Worm (Caenorhabditis elegans): ENCODE results near the gene Y43F8B.24.

Y43F8B.24 gene

ce11 chrV:19468083-19468482 lies 10.9 kb downstream of the Y43F8B.24 start, which contains the start of gene Y43F8B.12:
TSS of gene Y43F8B.12 (plus strand) at chrV:19468383.
- no peak for TF ChIP-seq B0310.2 (tag; optimal IDR thresholded peaks at IDR 0.05)
- TF ChIP-seq ets-7 (tag; optimal IDR thresholded peaks at IDR 0.05): no peak

ce11 chrV:19470385-19470784 lies 13.2 kb downstream of the Y43F8B.24 start, which contains the start of gene Y43F8B.11:
TSS of gene Y43F8B.11 (plus strand) at chrV:19470685.
- TF ChIP-seq tbx-11 (GFP tag; IDR thresholded peaks at IDR 0.05) (no peak), ama-1 (optimal IDR thresholded peaks at IDR 0.05) (no peak), flt-1 (GFP tag; IDR thresholded peaks at IDR 0.05) (no peak), ceh-36 (tag; optimal IDR thresholded peaks at IDR 0.05) (no peak), sea-1 (GFP tag; conservative IDR thresholded peaks at IDR 0.05) (no peak), tra-4 (tag; optimal IDR thresholded peaks at IDR 0.05) (no peak), hmbx-1 (tag; optimal IDR thresholded peaks at IDR 0.05) (no peak), hnd-1 (tag; optimal IDR thresholded peaks at IDR 0.05) (no peak), B0310.2 (tag; optimal IDR thresholded peaks at IDR 0.05) (no peak), ceh-13 (GFP tag; optimal IDR thresholded peaks at IDR 0.05) (no peak), scrt-1 (GFP tag; IDR thresholded peaks at IDR 0.05) (no peak)

ce11 chrV:19473842-19474514 lies 16.8 kb downstream of the Y43F8B.24 start, which contains the start of gene Y43F8B.10:
TSS of gene Y43F8B.10 (plus strand) at chrV:19474464.
- TF ChIP-seq aly-1 (tag; optimal IDR thresholded peaks at IDR 0.05) (no peak), B0310.2 (tag; optimal IDR thresholded peaks at IDR 0.05) (no peak), tra-4 (tag; optimal IDR thresholded peaks at IDR 0.05) (no peak), tbx-37 (GFP tag; conservative IDR thresholded peaks at IDR 0.05) (no peak), hmbx-1 (tag; optimal IDR thresholded peaks at IDR 0.05) (no peak), ceh-13 (GFP tag; optimal IDR thresholded peaks at IDR 0.05) (no peak), sea-1 (GFP tag; conservative IDR thresholded peaks at IDR 0.05) (no peak), ets-7 (tag; optimal IDR thresholded peaks at IDR 0.05) (no peak), flt-1 (GFP tag; IDR thresholded peaks at IDR 0.05) (no peak), ama-1 (optimal IDR thresholded peaks at IDR 0.05) (no peak), hnd-1 (tag; optimal IDR thresholded peaks at IDR 0.05) (no peak), F13C5.2 (tag; optimal IDR thresholded peaks at IDR 0.05) (no peak), ceh-36 (tag; optimal IDR thresholded peaks at IDR 0.05) (no peak), scrt-1 (GFP tag; IDR thresholded peaks at IDR 0.05) (no peak), hmg-4 (GFP tag; optimal IDR thresholded peaks at IDR 0.05) (no peak), tbx-11 (GFP tag; IDR thresholded peaks at IDR 0.05) (no peak), pes-1 (GFP tag; IDR thresholded peaks at IDR 0.05) (no peak)

DNA sequence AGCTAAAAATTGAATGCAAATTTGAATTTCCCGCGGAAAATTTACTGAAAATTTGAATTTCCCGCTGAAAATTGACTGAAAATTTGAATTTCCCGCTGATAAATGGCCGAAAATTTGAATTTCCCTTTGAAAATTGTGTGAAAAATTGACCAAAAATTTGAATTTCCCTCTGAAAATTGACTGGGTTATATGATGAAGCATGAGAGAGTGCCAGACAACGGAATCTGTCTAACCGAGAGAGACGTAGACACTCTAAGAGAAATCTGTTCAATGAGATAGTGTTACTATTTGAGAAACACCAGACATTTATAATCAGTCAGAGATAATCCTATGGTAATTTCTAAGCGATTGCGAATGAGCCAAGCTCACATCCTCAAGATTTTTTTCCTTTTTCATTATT lies 20.1 kb downstream of the Y43F8B.24 start:
- TF ChIP-seq sea-1 (GFP tag; conservative IDR thresholded peaks at IDR 0.05) (no peak), ets-7 (tag; optimal IDR thresholded peaks at IDR 0.05) (no peak), B0310.2 (tag; optimal IDR thresholded peaks at IDR 0.05) (no peak), scrt-1 (GFP tag; IDR thresholded peaks at IDR 0.05) (no peak), hmg-4 (GFP tag; optimal IDR thresholded peaks at IDR 0.05) (no peak), F13C5.2 (tag; optimal IDR thresholded peaks at IDR 0.05) (no peak), hmbx-1 (tag; optimal IDR thresholded peaks at IDR 0.05) (no peak), flt-1 (GFP tag; IDR thresholded peaks at IDR 0.05) (no peak), ceh-13 (GFP tag; optimal IDR thresholded peaks at IDR 0.05) (no peak), tbx-11 (GFP tag; IDR thresholded peaks at IDR 0.05) (no peak), aly-1 (tag; optimal IDR thresholded peaks at IDR 0.05) (no peak), tbx-37 (GFP tag; conservative IDR thresholded peaks at IDR 0.05) (no peak)

DNA sequence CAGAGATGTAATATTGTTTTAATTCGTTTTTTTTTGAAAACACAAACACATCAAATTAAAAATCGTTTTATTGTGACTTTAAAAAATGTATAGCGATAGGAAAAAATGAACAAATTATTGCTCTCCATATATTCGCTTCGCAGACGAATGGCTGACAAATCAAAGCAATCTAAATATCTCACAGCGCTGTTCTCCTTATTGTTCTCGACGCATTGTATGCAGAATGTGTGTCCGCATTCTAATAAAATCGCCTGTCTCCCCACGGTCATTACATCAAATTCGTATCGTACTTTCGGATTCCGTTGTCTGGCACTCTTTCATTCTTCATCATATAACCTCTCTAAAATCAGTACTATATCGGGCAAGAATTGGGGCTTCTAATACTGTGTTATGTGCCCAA lies 20.6 kb downstream of the Y43F8B.24 start, which contains the start of gene Y43F8B.9:
Gene Y43F8B.9, plus strand, starts transcription at position 301 of the 400 bp plus-strand sequence.
- TF ChIP-seq F13C5.2 (tag; optimal IDR thresholded peaks at IDR 0.05): no peak

- TF ChIP-seq sea-1 (GFP tag; conservative IDR thresholded peaks at IDR 0.05) (no peak), ceh-13 (GFP tag; optimal IDR thresholded peaks at IDR 0.05) (no peak), hmbx-1 (tag; optimal IDR thresholded peaks at IDR 0.05) (no peak), ets-7 (tag; optimal IDR thresholded peaks at IDR 0.05) (no peak), hmg-4 (GFP tag; optimal IDR thresholded peaks at IDR 0.05) (no peak), hnd-1 (tag; optimal IDR thresholded peaks at IDR 0.05) (no peak), tbx-37 (GFP tag; conservative IDR thresholded peaks at IDR 0.05) (no peak), scrt-1 (GFP tag; IDR thresholded peaks at IDR 0.05) (no peak)
These were observed 25.3 kb downstream of the Y43F8B.24 start, which contains the start of gene Y43F8B.22 for ce11 chrV:19482535-19482934. TSS of gene Y43F8B.22 (plus strand) at chrV:19482835.

DNA sequence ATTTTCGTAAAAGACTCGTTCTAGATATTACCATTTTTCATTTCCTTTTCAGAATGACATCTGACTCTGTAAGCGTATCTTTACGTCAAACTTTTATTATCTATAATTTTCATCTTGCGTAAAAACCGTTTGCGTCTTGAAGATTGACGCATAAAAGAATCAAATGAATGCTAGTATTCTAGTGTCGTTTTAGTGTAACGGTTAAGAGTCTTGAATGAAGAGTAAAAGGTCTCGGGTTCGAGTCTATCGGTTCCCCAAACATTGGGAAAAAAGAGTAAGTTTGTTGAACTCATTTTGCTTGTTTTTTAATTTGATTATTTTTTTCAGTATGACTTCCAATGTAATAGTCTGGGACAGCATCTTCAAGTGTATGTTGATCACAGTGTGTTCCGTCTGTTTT lies 27.3 kb downstream of the Y43F8B.24 start, which contains the start of gene Y43F8B.17:
Gene Y43F8B.17, plus strand, starts transcription at position 215 of the 400 bp plus-strand sequence.
- TF ChIP-seq scrt-1 (GFP tag; IDR thresholded peaks at IDR 0.05): no peak
- TF ChIP-seq tra-4 (tag; optimal IDR thresholded peaks at IDR 0.05): no peak
- no peak for TF ChIP-seq hnd-1 (tag; optimal IDR thresholded peaks at IDR 0.05)

DNA sequence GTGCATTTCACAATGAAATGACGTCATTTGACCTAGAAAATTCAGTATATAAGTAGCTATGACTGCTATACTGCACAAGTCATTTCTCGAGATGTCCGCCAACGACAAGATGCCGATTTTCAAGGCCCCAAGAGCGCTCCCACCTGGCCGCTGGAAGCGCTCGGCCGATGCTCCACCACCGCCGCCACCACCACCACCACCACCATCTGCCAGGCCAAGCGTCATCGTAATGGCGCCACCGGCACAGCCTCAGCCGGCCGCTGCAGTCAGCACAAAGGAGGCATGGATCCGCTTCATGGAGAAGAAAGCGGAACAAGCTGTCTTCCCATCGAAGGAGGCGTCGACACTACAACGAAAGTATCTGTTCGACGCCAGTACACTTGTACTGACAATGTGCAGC lies 28.0 kb downstream of the Y43F8B.24 start, which contains the start of gene Y43F8B.28:
Gene Y43F8B.28, plus strand, starts transcription at position 59 of the 400 bp plus-strand sequence.
- TF ChIP-seq hmbx-1 (tag; optimal IDR thresholded peaks at IDR 0.05) (no peak), ama-1 (optimal IDR thresholded peaks at IDR 0.05) (no peak), pes-1 (GFP tag; IDR thresholded peaks at IDR 0.05) (no peak), tbx-11 (GFP tag; IDR thresholded peaks at IDR 0.05) (no peak), B0310.2 (tag; optimal IDR thresholded peaks at IDR 0.05) (no peak), hmg-4 (GFP tag; optimal IDR thresholded peaks at IDR 0.05) (no peak), ets-7 (tag; optimal IDR thresholded peaks at IDR 0.05) (no peak), ceh-36 (tag; optimal IDR thresholded peaks at IDR 0.05) (no peak), aly-1 (tag; optimal IDR thresholded peaks at IDR 0.05) (no peak), sea-1 (GFP tag; conservative IDR thresholded peaks at IDR 0.05) (no peak), hnd-1 (tag; optimal IDR thresholded peaks at IDR 0.05) (no peak), scrt-1 (GFP tag; IDR thresholded peaks at IDR 0.05) (no peak), flt-1 (GFP tag; IDR thresholded peaks at IDR 0.05) (no peak), ceh-13 (GFP tag; optimal IDR thresholded peaks at IDR 0.05) (no peak)
